Worm (Caenorhabditis elegans) whole organism, L3 larva: Measurements from ENCODE around the gene F54C9.11.

ENCODE experiments used
- R02D3.7 ChIP-seq: fragments of 150-350 bp; optimal IDR thresholded peaks from 2 replicates; lab custom pipeline; 2014; ENCODE audit warnings: missing biosample characterization, missing genetic modification characterization
- ZK546.5 ChIP-seq: sonication (generic microtip); optimal IDR thresholded peaks from 2 replicates; lab custom pipeline; 2017; ENCODE audit warnings: missing biosample characterization, missing genetic modification characterization
- aly-2 ChIP-seq: fragments of 150-350 bp; optimal IDR thresholded peaks from 2 replicates; lab custom pipeline; 2014; ENCODE audit warnings: missing biosample characterization, missing genetic modification characterization
- ama-1 ChIP-seq: fragments of 150-350 bp; optimal IDR thresholded peaks from 2 replicates; lab custom pipeline; 2018
- ceh-16 ChIP-seq: sonication (generic microtip); optimal IDR thresholded peaks from 2 replicates; lab custom pipeline; 2017; ENCODE audit warnings: missing biosample characterization, missing genetic modification characterization
- ceh-28 ChIP-seq: fragments of 150-350 bp; optimal IDR thresholded peaks from 2 replicates; lab custom pipeline; 2014; ENCODE audit warnings: missing biosample characterization, missing genetic modification reagents, missing genetic modification characterization
- ceh-82 ChIP-seq: fragments of 150-350 bp; optimal IDR thresholded peaks from 2 replicates; lab custom pipeline; 2014; ENCODE audit warnings: missing biosample characterization, missing genetic modification characterization
- ceh-9 ChIP-seq: sonication (generic microtip); optimal IDR thresholded peaks from 2 replicates; lab custom pipeline; 2018; ENCODE audit warnings: missing biosample characterization, missing genetic modification characterization
- daf-12 ChIP-seq: fragments of 150-350 bp; optimal IDR thresholded peaks from 2 replicates; lab custom pipeline; 2014; ENCODE audit warnings: missing biosample characterization, missing genetic modification reagents, missing genetic modification characterization
- egl-27 ChIP-seq: sonication (generic microtip); optimal IDR thresholded peaks from 4 replicates; lab custom pipeline; 2017; ENCODE audit warnings: missing biosample characterization, missing genetic modification reagents, missing genetic modification characterization
- egl-5 ChIP-seq: fragments of 150-350 bp; optimal IDR thresholded peaks from 2 replicates; lab custom pipeline; 2017; ENCODE audit warnings: missing biosample characterization, missing genetic modification reagents, missing genetic modification characterization, inconsistent platforms
- elt-1 ChIP-seq: fragments of 150-350 bp; optimal IDR thresholded peaks from 2 replicates; lab custom pipeline; 2014; ENCODE audit warnings: missing biosample characterization, missing genetic modification characterization
- elt-2 ChIP-seq: sonication (generic microtip); optimal IDR thresholded peaks from 2 replicates; lab custom pipeline; 2016; ENCODE audit warnings: missing genetic modification reagents, mild to moderate bottlenecking, missing genetic modification characterization, missing compliant biosample characterization
- elt-3 ChIP-seq, 3 experiments: fragments of 150-350 bp in 1 of 3; sonication (generic microtip) in 2 of 3; optimal IDR thresholded peaks; 2 replicates in 2 of 3; 4 replicates in 1 of 3; lab custom pipeline; 2014 to 2017; ENCODE audit warnings: missing biosample characterization in 3 of 3, missing genetic modification characterization in 3 of 3
- eor-1 ChIP-seq, 2 experiments: fragments of 150-350 bp; optimal IDR thresholded peaks; 2 replicates each; lab custom pipeline; 2014 to 2018; ENCODE audit warnings: missing biosample characterization in 2 of 2, missing genetic modification characterization in 2 of 2
- fkh-10 ChIP-seq: sonication (generic microtip); optimal IDR thresholded peaks from 2 replicates; lab custom pipeline; 2017; ENCODE audit warnings: missing biosample characterization, missing genetic modification reagents, missing genetic modification characterization
- fkh-2 ChIP-seq: fragments of 150-350 bp; optimal IDR thresholded peaks from 2 replicates; lab custom pipeline; 2014; ENCODE audit warnings: missing biosample characterization, missing genetic modification reagents, missing genetic modification characterization
- fos-1 ChIP-seq: fragments of 150-350 bp; optimal IDR thresholded peaks from 2 replicates; lab custom pipeline; 2014; ENCODE audit warnings: missing biosample characterization, missing genetic modification characterization
- hmg-11 ChIP-seq: sonication (generic microtip); optimal IDR thresholded peaks from 2 replicates; lab custom pipeline; 2016; ENCODE audit warnings: missing genetic modification characterization, missing compliant biosample characterization
- jun-1 ChIP-seq: fragments of 150-350 bp; optimal IDR thresholded peaks from 2 replicates; lab custom pipeline; 2014; ENCODE audit warnings: missing biosample characterization, missing genetic modification reagents, missing genetic modification characterization
- lin-15B ChIP-seq: fragments of 150-350 bp; optimal IDR thresholded peaks from 2 replicates; lab custom pipeline; 2014; ENCODE audit warnings: missing biosample characterization, missing genetic modification characterization
- lin-39 ChIP-seq: fragments of 150-350 bp; optimal IDR thresholded peaks from 2 replicates; lab custom pipeline; 2018; ENCODE audit warnings: missing biosample characterization, missing genetic modification reagents, missing genetic modification characterization
- lsy-12 ChIP-seq: sonication (generic microtip); optimal IDR thresholded peaks from 2 replicates; lab custom pipeline; 2016; ENCODE audit warnings: mild to moderate bottlenecking, missing genetic modification characterization, missing compliant biosample characterization
- mdl-1 ChIP-seq: fragments of 150-350 bp; optimal IDR thresholded peaks from 2 replicates; lab custom pipeline; 2014; ENCODE audit warnings: missing biosample characterization, missing genetic modification characterization
- mml-1 ChIP-seq: fragments of 150-350 bp; sonication (generic microtip); optimal IDR thresholded peaks from 3 replicates; lab custom pipeline; 2014; ENCODE audit warnings: missing biosample characterization, missing genetic modification characterization
- nfya-1 ChIP-seq: sonication (generic microtip); optimal IDR thresholded peaks from 2 replicates; lab custom pipeline; 2017; ENCODE audit warnings: missing genetic modification characterization, mild to moderate bottlenecking, missing compliant biosample characterization, antibody characterized with exemption, moderate library complexity; ENCODE audit not compliant: insufficient read depth
- nhr-11 ChIP-seq: fragments of 150-350 bp; optimal IDR thresholded peaks from 2 replicates; lab custom pipeline; 2014; ENCODE audit warnings: missing biosample characterization, missing genetic modification characterization
- nhr-12 ChIP-seq: fragments of 150-350 bp; optimal IDR thresholded peaks from 2 replicates; lab custom pipeline; 2014; ENCODE audit warnings: missing biosample characterization, missing genetic modification characterization
- nhr-23 ChIP-seq: fragments of 150-350 bp; optimal IDR thresholded peaks from 2 replicates; lab custom pipeline; 2014; ENCODE audit warnings: missing biosample characterization, missing genetic modification reagents, missing genetic modification characterization
- nhr-25 ChIP-seq: sonication (generic microtip); optimal IDR thresholded peaks from 2 replicates; lab custom pipeline; 2017; ENCODE audit warnings: missing biosample characterization, missing genetic modification characterization
- nhr-28 ChIP-seq: fragments of 150-350 bp; optimal IDR thresholded peaks from 2 replicates; lab custom pipeline; 2014; ENCODE audit warnings: missing biosample characterization, missing genetic modification characterization
- nhr-43 ChIP-seq: sonication (generic microtip); optimal IDR thresholded peaks from 2 replicates; lab custom pipeline; 2016; ENCODE audit warnings: mild to moderate bottlenecking, missing genetic modification characterization, missing compliant biosample characterization; ENCODE audit not compliant: poor library complexity, severe bottlenecking
- nhr-67 ChIP-seq: fragments of 150-350 bp; optimal IDR thresholded peaks from 2 replicates; lab custom pipeline; 2014; ENCODE audit warnings: missing biosample characterization, missing genetic modification characterization
- nhr-76 ChIP-seq: fragments of 150-350 bp; sonication (generic microtip); optimal IDR thresholded peaks from 5 replicates; lab custom pipeline; 2014; ENCODE audit warnings: missing biosample characterization, missing genetic modification characterization
- pha-4 ChIP-seq: fragments of 150-350 bp; optimal IDR thresholded peaks from 2 replicates; lab custom pipeline; 2014; ENCODE audit warnings: missing biosample characterization, missing genetic modification reagents, missing genetic modification characterization
- pqm-1 ChIP-seq: fragments of 150-350 bp; optimal IDR thresholded peaks from 2 replicates; lab custom pipeline; 2017; ENCODE audit warnings: missing biosample characterization, missing genetic modification characterization, inconsistent platforms
- skn-1 ChIP-seq: fragments of 150-350 bp; optimal IDR thresholded peaks from 2 replicates; lab custom pipeline; 2014; ENCODE audit warnings: missing biosample characterization, missing genetic modification characterization
- tbx-2 ChIP-seq: sonication (generic microtip); optimal IDR thresholded peaks from 2 replicates; lab custom pipeline; 2016; ENCODE audit warnings: mild to moderate bottlenecking, missing genetic modification characterization, missing compliant biosample characterization
- unc-62 ChIP-seq: fragments of 150-350 bp; sonication (generic microtip); optimal IDR thresholded peaks from 4 replicates; lab custom pipeline; 2014; ENCODE audit warnings: missing biosample characterization, missing genetic modification reagents, missing genetic modification characterization
- ztf-11 ChIP-seq: fragments of 150-350 bp; optimal IDR thresholded peaks from 2 replicates; lab custom pipeline; 2014; ENCODE audit warnings: missing biosample characterization, missing genetic modification characterization
- ztf-4 ChIP-seq: fragments of 150-350 bp; optimal IDR thresholded peaks from 2 replicates; lab custom pipeline; 2014; ENCODE audit warnings: missing biosample characterization, missing genetic modification characterization

The F54C9.11 gene

DNA sequence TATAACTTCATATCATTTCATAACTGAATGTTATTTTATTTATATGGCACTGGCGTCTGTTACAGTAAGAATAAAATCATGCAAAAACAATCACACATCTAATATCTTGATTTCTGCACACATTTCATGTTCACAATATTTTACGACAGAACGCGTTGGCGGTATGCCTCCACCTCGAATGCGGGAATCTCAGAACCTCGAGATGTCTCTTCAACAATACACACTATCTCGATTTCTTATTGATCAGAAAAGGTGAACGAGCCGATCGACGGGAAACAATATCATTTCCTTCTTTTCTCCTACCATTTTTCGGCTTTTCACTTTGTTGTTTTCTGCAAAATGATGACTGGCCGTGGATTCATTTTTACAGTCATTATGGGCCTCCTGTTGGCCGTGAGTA is 22.8 kb upstream of the F54C9.11 start, which contains the start of gene F28C6.10:
TSS of gene F28C6.10 (plus strand) at position 301 of the 400 bp plus-strand sequence.
- no peak for TF ChIP-seq unc-62 (GFP tag; lab: Kevin White, UChicago)

- TF ChIP-seq mml-1 (tag; lab: Kevin White, UChicago) (no peak), egl-27 (no peak), elt-2 (tag; lab: Kevin White, UChicago) (no peak), ceh-16 (no peak), ceh-82 (tag; lab: Kevin White, UChicago) (no peak), ceh-28 (tag; lab: Kevin White, UChicago) (no peak), lin-39 (tag; lab: Kevin White, UChicago) (no peak), egl-5 (tag; lab: Kevin White, UChicago) (no peak), nfya-1 (tag; lab: Kevin White, UChicago) (no peak), pqm-1 (tag; lab: Kevin White, UChicago) (no peak), pha-4 (tag; lab: Kevin White, UChicago) (no peak), nhr-67 (tag; lab: Kevin White, UChicago) (no peak), nhr-23 (tag; lab: Kevin White, UChicago) (no peak), skn-1 (no peak), jun-1 (tag; lab: Kevin White, UChicago) (no peak), nhr-76 (no peak), nhr-11 (tag; lab: Kevin White, UChicago) (no peak), R02D3.7 (tag; lab: Kevin White, UChicago) (no peak), hmg-11 (tag; lab: Kevin White, UChicago) (no peak), nhr-28 (tag; lab: Kevin White, UChicago) (no peak)
Measured at ce11 chrII:8606549-8606948, 21.7 kb upstream of the F54C9.11 start, which contains the start of gene F28C6.8. TSS of gene F28C6.8 (plus strand) at chrII:8606849.

DNA sequence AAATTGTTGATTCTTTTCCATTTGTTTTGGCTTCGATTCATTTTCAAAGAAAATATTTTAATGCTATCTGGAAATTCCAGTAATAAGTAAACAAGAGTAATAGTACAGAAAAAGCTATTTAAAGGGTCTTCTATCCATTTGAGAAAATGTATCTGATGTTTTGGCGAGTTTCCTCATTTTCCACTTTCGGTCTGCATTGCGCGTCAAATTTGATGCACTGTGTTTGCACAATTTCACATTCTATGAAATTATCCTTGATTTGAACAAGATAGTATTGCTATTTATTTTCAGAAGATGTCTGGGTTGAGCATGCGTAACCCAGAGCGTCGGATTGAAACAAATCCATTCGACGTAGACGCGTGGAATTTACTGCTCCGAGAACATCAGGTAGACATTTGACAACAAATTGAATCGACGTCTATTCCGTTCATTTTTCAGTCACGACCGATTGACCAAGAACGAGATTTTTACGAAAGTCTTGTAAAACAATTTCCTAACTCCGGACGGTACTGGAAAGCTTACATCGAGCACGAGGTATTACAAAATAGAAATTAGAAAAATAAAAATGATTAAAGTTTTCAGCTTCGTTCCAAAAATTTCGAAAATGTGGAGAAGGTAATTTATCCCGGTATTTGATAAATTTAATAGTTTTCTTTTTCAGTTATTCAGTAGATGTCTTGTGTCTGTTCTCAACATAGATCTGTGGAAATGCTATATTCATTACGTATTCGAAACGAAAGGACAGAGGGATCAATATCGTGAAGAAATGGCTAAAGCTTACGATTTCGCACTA is 18.9 kb upstream of the F54C9.11 start, which contains the start of gene suf-1:
TSS of gene suf-1 (plus strand) at position 280 of the 793 bp plus-strand sequence.
- TF ChIP-seq elt-2 (tag; lab: Kevin White, UChicago) (peak; percentile 24), nhr-76 (peak; percentile 18), ceh-82 (tag; lab: Kevin White, UChicago) (peak; percentile 22), ama-1 (lab: Kevin White, UChicago) (peak; percentile 30), lsy-12 (peak; percentile 11), nhr-67 (tag; lab: Kevin White, UChicago) (no peak), ztf-11 (tag; lab: Kevin White, UChicago) (no peak)

ce11 chrII:8602337-8602944 is 17.6 kb upstream of the F54C9.11 start, which contains the start of the genes cpf-1 and rpl-26:
TSS of gene cpf-1 (minus strand) at chrII:8602440.
TSS of gene rpl-26 (plus strand) at chrII:8602785.
- TF ChIP-seq fos-1 (tag; lab: Kevin White, UChicago) (no peak), elt-1 (tag; lab: Kevin White, UChicago) (no peak), elt-3 (tag; optimal IDR thresholded peaks at IDR 0.05; lab: Kevin White, UChicago) (no peak), ztf-11 (tag; lab: Kevin White, UChicago) (no peak), fkh-2 (tag; lab: Kevin White, UChicago) (no peak), lin-15B (tag; lab: Kevin White, UChicago) (peak; percentile 76), daf-12 (tag; lab: Kevin White, UChicago) (no peak), nhr-12 (no peak), egl-27 (no peak), mdl-1 (tag; lab: Kevin White, UChicago) (no peak), fkh-10 (GFP tag; lab: Kevin White, UChicago) (no peak), elt-2 (tag; lab: Kevin White, UChicago) (peak; percentile 35), pqm-1 (tag; lab: Kevin White, UChicago) (no peak), ceh-82 (tag; lab: Kevin White, UChicago) (no peak), skn-1 (no peak), nhr-25 (tag; lab: Kevin White, UChicago) (peak; percentile 28), lin-39 (tag; lab: Kevin White, UChicago) (peak; percentile 74), nhr-28 (tag; lab: Kevin White, UChicago) (no peak), hmg-11 (tag; lab: Kevin White, UChicago) (no peak), ceh-16 (no peak), eor-1 (tag; optimal IDR thresholded peaks at IDR 0.05; lab: Kevin White, UChicago) (no peak), jun-1 (tag; lab: Kevin White, UChicago) (peak; percentile 42), nhr-76 (no peak), mml-1 (tag; lab: Kevin White, UChicago) (no peak), ztf-4 (tag; lab: Kevin White, UChicago) (no peak), nhr-67 (tag; lab: Kevin White, UChicago) (no peak), ceh-9 (tag; lab: Kevin White, UChicago) (no peak), tbx-2 (no peak), nfya-1 (tag; lab: Kevin White, UChicago) (peak; percentile 81), ZK546.5 (no peak), aly-2 (tag; lab: Kevin White, UChicago) (no peak), nhr-11 (tag; lab: Kevin White, UChicago) (no peak), ceh-28 (tag; lab: Kevin White, UChicago) (no peak), nhr-43 (tag; lab: Kevin White, UChicago) (no peak), R02D3.7 (tag; lab: Kevin White, UChicago) (no peak), egl-5 (tag; lab: Kevin White, UChicago) (peak; percentile 62), ama-1 (lab: Kevin White, UChicago) (no peak)
